Worm (Caenorhabditis elegans): ENCODE measurements around the gene W07E11.1.

W07E11.1 gene

DNA sequence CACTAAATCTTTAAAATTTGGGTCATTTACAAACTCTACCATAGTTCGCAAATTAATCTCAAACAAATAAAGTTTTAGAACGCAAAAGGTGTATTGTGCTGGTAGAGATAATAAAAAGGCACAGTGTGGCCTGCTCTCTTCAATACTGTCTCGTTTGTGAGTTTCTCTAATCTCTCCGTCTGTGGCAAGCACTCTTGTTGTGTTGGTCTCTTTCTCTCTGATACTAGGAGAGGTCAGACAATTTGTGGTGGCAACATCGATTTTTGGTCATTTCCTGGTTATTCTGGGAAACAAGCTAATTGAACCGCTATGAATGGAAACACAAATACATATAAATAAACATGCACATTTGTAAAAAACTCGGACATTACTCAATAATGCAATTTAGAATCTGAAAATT is 10.2 kb upstream of the W07E11.1 start, which contains the start of gene ZC373.5:
TSS of gene ZC373.5 (minus strand) at position 159 of the 400 bp plus-strand sequence.
- TF ChIP-seq nhr-76 (tag; optimal IDR thresholded peaks at IDR 0.05) = no peak
- TF ChIP-seq drap-1 (GFP tag; optimal IDR thresholded peaks at IDR 0.05) = no peak
- no peak for TF ChIP-seq lin-32 (GFP tag; optimal IDR thresholded peaks at IDR 0.05)
- no peak for TF ChIP-seq hlh-1 (tag; optimal IDR thresholded peaks at IDR 0.05)
- no peak for TF ChIP-seq mls-2 (tag; optimal IDR thresholded peaks at IDR 0.05)
- TF ChIP-seq sptf-1 (tag; optimal IDR thresholded peaks at IDR 0.05) = no peak
- no peak for TF ChIP-seq elt-3 (tag; optimal IDR thresholded peaks at IDR 0.05)
- TF ChIP-seq mep-1 (tag; optimal IDR thresholded peaks at IDR 0.05) = no peak
- TF ChIP-seq ztf-11 (tag; optimal IDR thresholded peaks at IDR 0.05) = no peak
- TF ChIP-seq elt-1 (tag; optimal IDR thresholded peaks at IDR 0.05; ENCODE audit: borderline replicate concordance, insufficient read depth) = no peak
- no peak for TF ChIP-seq unc-120 (tag; optimal IDR thresholded peaks at IDR 0.05; ENCODE audit: poor library complexity, severe bottlenecking)
- no peak for TF ChIP-seq bed-3 (GFP tag; optimal IDR thresholded peaks at IDR 0.05)
- no peak for TF ChIP-seq mab-5 (tag; optimal IDR thresholded peaks at IDR 0.05)
- no peak for TF ChIP-seq ces-1 (GFP tag; optimal IDR thresholded peaks at IDR 0.05)
- no peak for TF ChIP-seq tbx-8 (GFP tag; optimal IDR thresholded peaks at IDR 0.05)
- no peak for TF ChIP-seq ceh-83 (GFP tag; optimal IDR thresholded peaks at IDR 0.05)

DNA sequence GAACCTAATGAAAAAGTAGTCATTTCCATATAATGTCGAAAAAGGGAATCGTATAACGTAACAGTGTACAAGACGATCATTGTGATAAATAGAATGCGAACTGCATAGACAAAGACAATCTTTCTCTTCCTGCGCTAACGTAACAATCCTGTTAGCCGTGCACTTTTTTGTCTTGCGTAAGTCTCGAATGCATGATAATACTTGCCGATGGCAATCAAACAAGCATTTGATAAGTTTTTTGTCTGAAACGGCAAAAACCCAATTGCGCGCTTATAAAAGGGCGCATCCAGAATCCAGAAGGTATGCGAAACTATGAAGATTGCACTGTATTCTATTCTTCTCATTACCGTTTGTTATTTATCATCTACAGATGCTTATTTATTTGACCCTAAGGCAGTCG is 9.4 kb upstream of the W07E11.1 start, which contains the start of gene dao-4:
TSS of gene dao-4 (plus strand) at position 301 of the 400 bp plus-strand sequence.
- TF ChIP-seq nhr-76 (tag; optimal IDR thresholded peaks at IDR 0.05) = no peak
- no peak for TF ChIP-seq bed-3 (GFP tag; optimal IDR thresholded peaks at IDR 0.05)
- TF ChIP-seq ham-2 (GFP tag; optimal IDR thresholded peaks at IDR 0.05) = no peak
- no peak for TF ChIP-seq nhr-12 (tag; optimal IDR thresholded peaks at IDR 0.05)
- no peak for TF ChIP-seq nhr-237 (tag; optimal IDR thresholded peaks at IDR 0.05)
- TF ChIP-seq ceh-83 (GFP tag; optimal IDR thresholded peaks at IDR 0.05) = no peak
- no peak for TF ChIP-seq ztf-11 (tag; optimal IDR thresholded peaks at IDR 0.05)
- TF ChIP-seq elt-1 (tag; optimal IDR thresholded peaks at IDR 0.05; ENCODE audit: borderline replicate concordance, insufficient read depth) = no peak
- no peak for TF ChIP-seq elt-3 (tag; optimal IDR thresholded peaks at IDR 0.05)
- TF ChIP-seq mab-5 (tag; optimal IDR thresholded peaks at IDR 0.05) = no peak
- no peak for TF ChIP-seq unc-62 (GFP tag; optimal IDR thresholded peaks at IDR 0.05)

DNA sequence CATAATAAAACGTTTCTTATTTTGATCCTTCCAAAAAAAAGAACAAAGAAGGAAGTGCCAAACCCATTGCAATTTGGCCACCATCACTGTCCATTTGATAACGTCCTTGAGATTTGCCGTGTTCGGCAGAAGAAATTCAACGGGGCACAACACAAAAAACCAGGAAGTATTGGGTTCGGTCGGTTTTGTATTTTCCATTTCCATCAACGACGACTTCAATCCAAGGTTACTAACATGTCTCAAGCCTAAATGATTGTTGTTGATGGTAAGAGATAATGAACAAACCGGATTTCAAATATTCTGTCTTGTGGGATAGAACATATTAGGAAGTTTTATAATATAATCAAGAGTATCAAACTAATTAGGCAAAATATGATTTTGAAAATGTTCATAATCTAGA is 8.1 kb upstream of the W07E11.1 start:
- TF ChIP-seq flh-1 (GFP tag; optimal IDR thresholded peaks at IDR 0.05) = no peak
- no peak for TF ChIP-seq mls-2 (tag; optimal IDR thresholded peaks at IDR 0.05)
- TF ChIP-seq lin-32 (GFP tag; optimal IDR thresholded peaks at IDR 0.05) = no peak
- no peak for TF ChIP-seq cnd-1 (tag; optimal IDR thresholded peaks at IDR 0.05)
- TF ChIP-seq mab-5 (tag; optimal IDR thresholded peaks at IDR 0.05) = no peak
- no peak for TF ChIP-seq elt-3 (tag; optimal IDR thresholded peaks at IDR 0.05)
- TF ChIP-seq ztf-11 (tag; optimal IDR thresholded peaks at IDR 0.05) = no peak
- TF ChIP-seq tbx-8 (GFP tag; optimal IDR thresholded peaks at IDR 0.05) = no peak
- no peak for TF ChIP-seq ceh-83 (GFP tag; optimal IDR thresholded peaks at IDR 0.05)
- TF ChIP-seq nhr-12 (tag; optimal IDR thresholded peaks at IDR 0.05) = no peak
- no peak for TF ChIP-seq unc-39 (tag; optimal IDR thresholded peaks at IDR 0.05)
- TF ChIP-seq lsy-2 (tag; optimal IDR thresholded peaks at IDR 0.05) = no peak
- no peak for TF ChIP-seq unc-120 (tag; optimal IDR thresholded peaks at IDR 0.05; ENCODE audit: poor library complexity, severe bottlenecking)
- no peak for TF ChIP-seq ceh-43 (GFP tag; optimal IDR thresholded peaks at IDR 0.05)
- TF ChIP-seq nhr-76 (tag; optimal IDR thresholded peaks at IDR 0.05) = no peak

DNA sequence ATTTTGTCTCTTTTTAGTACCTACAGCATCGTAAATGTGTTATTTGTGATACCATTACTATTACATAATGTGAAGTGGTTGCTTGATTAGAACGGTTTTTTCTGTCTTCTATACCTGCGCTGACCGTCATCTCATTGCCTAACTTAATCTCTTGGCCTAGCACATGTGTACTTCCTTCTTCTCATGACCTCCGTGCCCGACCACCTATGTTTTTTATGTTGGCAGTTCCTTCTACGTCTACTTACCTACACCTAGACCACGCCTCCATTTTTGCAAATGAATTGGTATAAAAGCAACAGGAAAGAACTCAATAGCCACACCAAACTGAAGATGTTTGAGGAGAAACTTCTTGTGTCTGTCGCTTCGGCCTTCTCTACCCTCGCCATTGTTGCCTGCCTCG is 7.1 kb upstream of the W07E11.1 start, which contains the start of gene col-176:
TSS of gene col-176 (plus strand) at position 301 of the 400 bp plus-strand sequence.
- no peak for TF ChIP-seq elt-1 (tag; optimal IDR thresholded peaks at IDR 0.05; ENCODE audit: borderline replicate concordance, insufficient read depth)
- no peak for TF ChIP-seq bed-3 (GFP tag; optimal IDR thresholded peaks at IDR 0.05)
- TF ChIP-seq lin-32 (GFP tag; optimal IDR thresholded peaks at IDR 0.05) = no peak
- no peak for TF ChIP-seq lsy-2 (tag; optimal IDR thresholded peaks at IDR 0.05)
- TF ChIP-seq ham-2 (GFP tag; optimal IDR thresholded peaks at IDR 0.05) = no peak
- no peak for TF ChIP-seq unc-62 (GFP tag; optimal IDR thresholded peaks at IDR 0.05)
- TF ChIP-seq unc-39 (tag; optimal IDR thresholded peaks at IDR 0.05) = no peak
- no peak for TF ChIP-seq blmp-1 (tag; optimal IDR thresholded peaks at IDR 0.05)
- TF ChIP-seq sptf-1 (tag; optimal IDR thresholded peaks at IDR 0.05) = no peak
- no peak for TF ChIP-seq elt-3 (tag; optimal IDR thresholded peaks at IDR 0.05)
- TF ChIP-seq nhr-2 (tag; optimal IDR thresholded peaks at IDR 0.05) = no peak
- TF ChIP-seq unc-120 (tag; optimal IDR thresholded peaks at IDR 0.05; ENCODE audit: poor library complexity, severe bottlenecking) = no peak
- TF ChIP-seq ces-1 (GFP tag; optimal IDR thresholded peaks at IDR 0.05) = no peak
- TF ChIP-seq nhr-12 (tag; optimal IDR thresholded peaks at IDR 0.05) = no peak

ce11 chrX:10078089-10078488 is 6.3 kb upstream of the W07E11.1 start:
- no peak for TF ChIP-seq ham-2 (GFP tag; optimal IDR thresholded peaks at IDR 0.05)
- no peak for TF ChIP-seq ceh-39 (tag; optimal IDR thresholded peaks at IDR 0.05)
- TF ChIP-seq mls-2 (tag; optimal IDR thresholded peaks at IDR 0.05) = no peak
- TF ChIP-seq nhr-12 (tag; optimal IDR thresholded peaks at IDR 0.05) = no peak
- no peak for TF ChIP-seq M03D4.4 (tag; optimal IDR thresholded peaks at IDR 0.05)
- TF ChIP-seq nhr-2 (tag; optimal IDR thresholded peaks at IDR 0.05) = no peak
- TF ChIP-seq flh-1 (GFP tag; optimal IDR thresholded peaks at IDR 0.05) = no peak
- no peak for TF ChIP-seq lin-13 (tag; optimal IDR thresholded peaks at IDR 0.05)
- no peak for TF ChIP-seq mab-5 (tag; optimal IDR thresholded peaks at IDR 0.05)
- TF ChIP-seq nhr-237 (tag; optimal IDR thresholded peaks at IDR 0.05) = no peak
- no peak for TF ChIP-seq pha-4 (tag; optimal IDR thresholded peaks at IDR 0.05)
- no peak for TF ChIP-seq unc-39 (tag; optimal IDR thresholded peaks at IDR 0.05)
- no peak for TF ChIP-seq drap-1 (GFP tag; optimal IDR thresholded peaks at IDR 0.05)
- no peak for TF ChIP-seq snpc-4 (tag; optimal IDR thresholded peaks at IDR 0.05)
- no peak for TF ChIP-seq hlh-1 (tag; optimal IDR thresholded peaks at IDR 0.05)
- no peak for TF ChIP-seq elt-3 (tag; optimal IDR thresholded peaks at IDR 0.05)
